Fruit fly (Drosophila melanogaster): ENCODE measurements around the gene CG14071.

DNA sequence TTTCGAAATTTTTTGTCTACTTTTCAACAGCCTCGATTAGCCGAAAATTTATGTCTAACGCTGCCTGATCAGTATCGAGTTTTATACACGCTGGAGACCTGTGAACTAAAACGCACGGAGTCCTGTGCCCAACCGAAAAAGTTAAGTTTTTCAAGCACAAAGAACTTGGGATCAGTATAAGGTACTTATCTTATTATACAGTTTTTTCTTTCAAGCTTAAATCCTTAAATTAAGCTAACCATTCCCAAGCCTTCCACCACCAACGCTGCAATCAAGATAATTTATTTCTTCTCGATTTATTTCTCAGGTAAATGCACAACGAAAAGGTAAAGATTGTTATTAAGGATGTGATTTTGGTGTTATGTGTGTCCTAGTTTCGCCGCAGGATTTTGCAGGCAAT is 41.8 kb downstream of the CG14071 start, which contains the start of gene Porin2:
- TF ChIP-seq usp (GFP tag; optimal IDR thresholded peaks at IDR 0.05) (no peak), Dll (optimal IDR thresholded peaks at IDR 0.05) (no peak), psq (optimal IDR thresholded peaks at IDR 0.05) (no peak)
